Worm (Caenorhabditis elegans) whole organism, L3 larva: ENCODE measurements around the gene C09E7.10.

Experiments used
- aly-2 ChIP-seq: fragments of 150-350 bp; optimal IDR thresholded peaks from 2 replicates; lab custom pipeline; 2014; ENCODE audit warnings: missing biosample characterization, missing genetic modification characterization
- ama-1 ChIP-seq: fragments of 150-350 bp; optimal IDR thresholded peaks from 2 replicates; lab custom pipeline; 2018
- ceh-28 ChIP-seq: fragments of 150-350 bp; optimal IDR thresholded peaks from 2 replicates; lab custom pipeline; 2014; ENCODE audit warnings: missing biosample characterization, missing genetic modification reagents, missing genetic modification characterization
- egl-27 ChIP-seq: sonication (generic microtip); optimal IDR thresholded peaks from 4 replicates; lab custom pipeline; 2017; ENCODE audit warnings: missing biosample characterization, missing genetic modification reagents, missing genetic modification characterization
- fos-1 ChIP-seq: fragments of 150-350 bp; optimal IDR thresholded peaks from 2 replicates; lab custom pipeline; 2014; ENCODE audit warnings: missing biosample characterization, missing genetic modification characterization
- jun-1 ChIP-seq: fragments of 150-350 bp; optimal IDR thresholded peaks from 2 replicates; lab custom pipeline; 2014; ENCODE audit warnings: missing biosample characterization, missing genetic modification reagents, missing genetic modification characterization
- mdl-1 ChIP-seq: fragments of 150-350 bp; optimal IDR thresholded peaks from 2 replicates; lab custom pipeline; 2014; ENCODE audit warnings: missing biosample characterization, missing genetic modification characterization
- nhr-12 ChIP-seq: fragments of 150-350 bp; optimal IDR thresholded peaks from 2 replicates; lab custom pipeline; 2014; ENCODE audit warnings: missing biosample characterization, missing genetic modification characterization
- nhr-28 ChIP-seq: fragments of 150-350 bp; optimal IDR thresholded peaks from 2 replicates; lab custom pipeline; 2014; ENCODE audit warnings: missing biosample characterization, missing genetic modification characterization
- nhr-43 ChIP-seq: sonication (generic microtip); optimal IDR thresholded peaks from 2 replicates; lab custom pipeline; 2016; ENCODE audit warnings: mild to moderate bottlenecking, missing genetic modification characterization, missing compliant biosample characterization; ENCODE audit not compliant: poor library complexity, severe bottlenecking
- nhr-76 ChIP-seq: fragments of 150-350 bp; sonication (generic microtip); optimal IDR thresholded peaks from 5 replicates; lab custom pipeline; 2014; ENCODE audit warnings: missing biosample characterization, missing genetic modification characterization
- pha-4 ChIP-seq: fragments of 150-350 bp; optimal IDR thresholded peaks from 2 replicates; lab custom pipeline; 2014; ENCODE audit warnings: missing biosample characterization, missing genetic modification reagents, missing genetic modification characterization
- tbx-2 ChIP-seq: sonication (generic microtip); optimal IDR thresholded peaks from 2 replicates; lab custom pipeline; 2016; ENCODE audit warnings: mild to moderate bottlenecking, missing genetic modification characterization, missing compliant biosample characterization
- unc-62 ChIP-seq: fragments of 150-350 bp; sonication (generic microtip); optimal IDR thresholded peaks from 4 replicates; lab custom pipeline; 2014; ENCODE audit warnings: missing biosample characterization, missing genetic modification reagents, missing genetic modification characterization

ce11 chrIII:6514673-6515072, 5.2 kb downstream of the C09E7.10 start, which contains the start of gene acr-5:
- no peak for TF ChIP-seq nhr-76
- no peak for TF ChIP-seq nhr-43 (tag; lab: Kevin White, UChicago)
- TF ChIP-seq nhr-12 (tag; lab: Kevin White, UChicago) = no peak
- no peak for TF ChIP-seq mdl-1 (tag; lab: Kevin White, UChicago)
- TF ChIP-seq ceh-28 (tag; lab: Kevin White, UChicago) = no peak
- TF ChIP-seq ama-1 (lab: Kevin White, UChicago) = no peak
- no peak for TF ChIP-seq tbx-2
- TF ChIP-seq fos-1 (tag; lab: Kevin White, UChicago) = no peak
- no peak for TF ChIP-seq egl-27 (tag; lab: Kevin White, UChicago)
- no peak for TF ChIP-seq unc-62
- TF ChIP-seq nhr-28 (tag; lab: Kevin White, UChicago) = no peak
- no peak for TF ChIP-seq jun-1 (tag; lab: Kevin White, UChicago)
- no peak for TF ChIP-seq aly-2 (tag; lab: Kevin White, UChicago)
- no peak for TF ChIP-seq pha-4 (tag; lab: Kevin White, UChicago)
